Worm (Caenorhabditis elegans) whole organism, late embryonic: Measurements from ENCODE around the gene jun-1.

Source experiments
- ahr-1 ChIP-seq: sonication (generic microtip); optimal IDR thresholded peaks from 2 replicates; lab custom pipeline; 2016; ENCODE audit warnings: missing genetic modification characterization, missing compliant biosample characterization
- ama-1 ChIP-seq: fragments of 150-350 bp; optimal IDR thresholded peaks from 2 replicates; lab custom pipeline; 2014

DNA sequence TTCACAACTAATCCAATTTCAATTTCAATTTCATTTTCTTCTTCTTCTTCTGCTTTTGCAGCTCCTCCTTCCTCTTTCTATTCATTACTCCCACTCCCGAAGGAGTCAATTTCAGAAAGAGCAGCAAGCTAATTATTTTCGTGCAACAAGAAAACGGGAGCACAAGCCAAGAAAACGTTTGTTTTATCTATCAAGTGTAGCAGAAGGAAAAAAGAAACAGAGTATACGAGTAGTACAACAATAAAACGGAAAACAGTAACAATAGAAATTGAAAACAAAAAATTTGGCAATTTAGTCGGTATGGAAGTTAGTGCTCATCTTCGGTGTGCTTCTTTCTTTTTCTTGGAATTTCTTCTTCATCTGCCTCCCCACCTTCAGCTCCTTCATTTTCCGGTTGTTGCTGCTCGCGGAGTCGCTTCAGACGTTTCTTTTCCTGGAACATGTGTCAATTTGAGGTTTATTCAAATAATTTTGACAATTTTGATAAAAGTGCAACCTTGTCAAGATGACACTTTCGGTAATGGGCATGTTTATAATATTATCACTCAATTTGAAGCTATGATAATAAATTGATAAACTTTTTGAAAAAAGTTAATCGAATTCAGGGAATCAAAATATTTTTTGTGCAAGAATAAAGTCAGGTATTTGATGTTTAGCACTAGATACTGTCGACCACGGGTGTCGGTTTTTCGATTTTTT lies 53.0 kb downstream of the jun-1 start, which contains the start of gene W07A12.8:
- no peak for TF ChIP-seq ahr-1 (tag; lab: Kevin White, UChicago)
- no peak for TF ChIP-seq ama-1
